Worm (Caenorhabditis elegans) whole organism, L1 larva: ENCODE measurements around the gene str-31.
A peak's percentile ranks its signal among the peaks of the same experiment; 100 is the strongest.

Source experiments
- C16A3.4 ChIP-seq: fragments of 150-350 bp; optimal IDR thresholded peaks from 2 replicates; lab custom pipeline; 2014; ENCODE audit warnings: missing biosample characterization, missing genetic modification characterization
- C34B4.2 ChIP-seq: sonication (generic microtip); optimal IDR thresholded peaks from 2 replicates; lab custom pipeline; 2017; ENCODE audit warnings: mild to moderate bottlenecking, missing genetic modification characterization, missing compliant biosample characterization
- F16B12.6 ChIP-seq: fragments of 150-350 bp; optimal IDR thresholded peaks from 2 replicates; lab custom pipeline; 2014; ENCODE audit warnings: missing biosample characterization, missing genetic modification characterization
- aha-1 ChIP-seq: fragments of 150-350 bp; optimal IDR thresholded peaks from 2 replicates; lab custom pipeline; 2014; ENCODE audit warnings: missing biosample characterization, missing genetic modification characterization
- alr-1 ChIP-seq: fragments of 200-800 bp; sonication (Bioruptor generic); optimal IDR thresholded peaks from 2 replicates; lab custom pipeline; 2018; ENCODE audit warnings: borderline replicate concordance, mild to moderate bottlenecking, missing genetic modification characterization, missing compliant biosample characterization
- aly-2 ChIP-seq: fragments of 150-350 bp; optimal IDR thresholded peaks from 2 replicates; lab custom pipeline; 2014; ENCODE audit warnings: missing biosample characterization, missing genetic modification characterization
- blmp-1 ChIP-seq: fragments of 150-350 bp; optimal IDR thresholded peaks from 2 replicates; lab custom pipeline; 2014; ENCODE audit warnings: missing biosample characterization, missing genetic modification characterization
- ceh-63 ChIP-seq: fragments of 200-800 bp; sonication (Bioruptor generic); optimal IDR thresholded peaks from 2 replicates; lab custom pipeline; 2018; ENCODE audit warnings: mild to moderate bottlenecking, missing genetic modification characterization, missing compliant biosample characterization
- ceh-8 ChIP-seq: fragments of 200-800 bp; sonication (Bioruptor generic); optimal IDR thresholded peaks from 2 replicates; lab custom pipeline; 2018; ENCODE audit warnings: mild to moderate bottlenecking, missing genetic modification characterization, moderate library complexity, missing compliant biosample characterization
- ceh-88 ChIP-seq: fragments of 200-800 bp; sonication (Bioruptor generic); IDR thresholded peaks from 2 replicates; pipeline ENCODE4 v1.3.6; 2022; ENCODE audit warnings: missing genetic modification characterization, missing compliant biosample characterization
- dpl-1 ChIP-seq, 3 experiments: fragments of 150-350 bp in 2 of 3; sonication (generic microtip) in 1 of 3; optimal IDR thresholded peaks; 2 replicates each; lab custom pipeline; 2014 to 2017; ENCODE audit warnings: missing biosample characterization in 3 of 3, missing genetic modification characterization in 3 of 3, missing genetic modification reagents in 3 of 3
- efl-1 ChIP-seq, 4 experiments: fragments of 150-350 bp; optimal IDR thresholded peaks in 3 of 4; peaks in 1 of 4; 1 replicate in 1 of 4; 2 replicates in 3 of 4; lab custom pipeline; 2014; ENCODE audit warnings: missing biosample characterization in 2 of 4, missing genetic modification characterization in 2 of 4, missing genetic modification reagents in 2 of 4
- elt-3 ChIP-seq, 6 experiments: fragments of 150-350 bp in 1 of 6; sonication (generic microtip); optimal IDR thresholded peaks; 2 replicates each; lab custom pipeline; 2017 to 2018; ENCODE audit warnings: missing biosample characterization in 6 of 6, missing genetic modification characterization in 6 of 6, inconsistent platforms in 1 of 6
- fkh-8 ChIP-seq: sonication (generic microtip); optimal IDR thresholded peaks from 2 replicates; lab custom pipeline; 2016; ENCODE audit warnings: mild to moderate bottlenecking, missing genetic modification characterization, missing compliant biosample characterization
- hlh-4 ChIP-seq: sonication (generic microtip); optimal IDR thresholded peaks from 2 replicates; lab custom pipeline; 2016; ENCODE audit warnings: mild to moderate bottlenecking, missing genetic modification characterization, missing compliant biosample characterization
- isw-1 ChIP-seq: fragments of 200-800 bp; sonication (Bioruptor generic); IDR thresholded peaks from 2 replicates; pipeline ENCODE4 v1.3.6; 2022; ENCODE audit warnings: missing genetic modification characterization, missing compliant biosample characterization
- jun-1 ChIP-seq: fragments of 150-350 bp; optimal IDR thresholded peaks from 2 replicates; lab custom pipeline; 2014; ENCODE audit warnings: missing biosample characterization, missing genetic modification reagents, missing genetic modification characterization
- lin-35 ChIP-seq, 2 experiments: fragments of 150-350 bp; optimal IDR thresholded peaks; 2 replicates each; lab custom pipeline; 2014; ENCODE audit warnings: missing biosample characterization in 2 of 2, missing genetic modification characterization in 2 of 2, missing genetic modification reagents in 2 of 2
- lir-3 ChIP-seq: sonication (generic microtip); optimal IDR thresholded peaks from 2 replicates; lab custom pipeline; 2016; ENCODE audit warnings: mild to moderate bottlenecking, missing genetic modification characterization, moderate library complexity, missing compliant biosample characterization; ENCODE audit not compliant: poor library complexity
- nhr-19 ChIP-seq: fragments of 200-800 bp; sonication (Bioruptor generic); conservative IDR thresholded peaks from 2 replicates; pipeline ENCODE4 v1.3.6; 2022; ENCODE audit warnings: missing genetic modification characterization, missing compliant biosample characterization
- nhr-20 ChIP-seq: sonication (generic microtip); optimal IDR thresholded peaks from 2 replicates; lab custom pipeline; 2016; ENCODE audit warnings: mild to moderate bottlenecking, missing genetic modification characterization, missing compliant biosample characterization
- nhr-28 ChIP-seq: fragments of 150-350 bp; optimal IDR thresholded peaks from 2 replicates; lab custom pipeline; 2014; ENCODE audit warnings: missing biosample characterization, missing genetic modification characterization
- nhr-47 ChIP-seq: sonication (generic microtip); optimal IDR thresholded peaks from 2 replicates; lab custom pipeline; 2016; ENCODE audit warnings: mild to moderate bottlenecking, missing genetic modification characterization, moderate library complexity, missing compliant biosample characterization
- nhr-71 ChIP-seq: sonication (generic microtip); optimal IDR thresholded peaks from 2 replicates; lab custom pipeline; 2016; ENCODE audit warnings: mild to moderate bottlenecking, missing genetic modification characterization, moderate library complexity, missing compliant biosample characterization
- pax-3 ChIP-seq: fragments of 200-800 bp; sonication (Bioruptor generic); optimal IDR thresholded peaks from 2 replicates; lab custom pipeline; 2018; ENCODE audit warnings: mild to moderate bottlenecking, missing genetic modification characterization, moderate library complexity, missing compliant biosample characterization
- rnt-1 ChIP-seq: sonication (generic microtip); optimal IDR thresholded peaks from 2 replicates; lab custom pipeline; 2016; ENCODE audit warnings: mild to moderate bottlenecking, missing genetic modification characterization, moderate library complexity, missing compliant biosample characterization
- snpc-4 ChIP-seq: fragments of 150-350 bp; optimal IDR thresholded peaks from 2 replicates; lab custom pipeline; 2014; ENCODE audit warnings: missing biosample characterization, missing genetic modification characterization
- sox-4 ChIP-seq: sonication (generic microtip); optimal IDR thresholded peaks from 2 replicates; lab custom pipeline; 2016; ENCODE audit warnings: missing genetic modification characterization, missing compliant biosample characterization
- sup-37 ChIP-seq: fragments of 200-800 bp; sonication (Bioruptor generic); optimal IDR thresholded peaks from 2 replicates; lab custom pipeline; 2018; ENCODE audit warnings: mild to moderate bottlenecking, missing genetic modification characterization, missing compliant biosample characterization
- tlp-1 ChIP-seq: fragments of 150-350 bp; optimal IDR thresholded peaks from 2 replicates; lab custom pipeline; 2014; ENCODE audit warnings: missing biosample characterization, missing genetic modification characterization
- unc-98 ChIP-seq: fragments of 200-800 bp; sonication (Bioruptor generic); IDR thresholded peaks from 2 replicates; pipeline ENCODE4 v1.3.6; 2022; ENCODE audit warnings: missing genetic modification characterization, missing compliant biosample characterization

The str-31 gene

DNA sequence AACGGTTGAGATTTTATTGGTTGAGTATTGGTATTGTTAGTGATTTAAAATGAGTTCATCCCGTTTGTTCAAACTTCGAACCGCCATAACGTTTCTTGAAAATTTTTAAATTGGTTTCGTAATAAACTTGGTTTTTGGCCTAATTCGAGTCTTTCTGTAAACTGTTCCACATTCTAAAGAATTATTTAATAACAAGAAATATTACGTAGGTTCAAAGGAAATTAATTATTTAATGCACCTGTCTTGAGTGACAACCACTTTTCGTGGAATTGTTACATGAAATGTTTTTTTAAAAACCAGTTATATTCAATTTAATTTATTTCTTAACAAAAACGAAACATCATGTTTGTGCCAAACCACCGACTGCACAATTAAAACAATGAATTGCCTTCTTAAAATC, 7.3 kb downstream of the str-31 start:
- TF ChIP-seq nhr-20 (tag; lab: Kevin White, UChicago) (no peak), sox-4 (no peak), aly-2 (no peak), nhr-47 (tag; lab: Kevin White, UChicago) (peak; percentile 25), nhr-71 (tag; lab: Kevin White, UChicago) (peak; percentile 40), hlh-4 (tag; lab: Kevin White, UChicago) (peak; percentile 96)

- no peak for TF ChIP-seq C16A3.4 (tag; lab: Kevin White, UChicago)
- TF ChIP-seq nhr-47 (tag; lab: Kevin White, UChicago), result no peak
- TF ChIP-seq nhr-19 (GFP tag; lab: Robert Waterston, UW), result no peak
- TF ChIP-seq F16B12.6, result no peak
Observed at ce11 chrV:7497440-7497839, 11.0 kb downstream of the str-31 start, which contains the start of gene srh-79. srh-79 (plus strand) TSS chrV:7497740.

ce11 chrV:7495189-7495588, 13.3 kb downstream of the str-31 start, which contains the start of gene srbc-11:
srbc-11 (minus strand) TSS chrV:7495289.
- no peak for TF ChIP-seq alr-1 (tag; lab: Kevin White, UChicago)
- TF ChIP-seq ceh-88 (GFP tag; lab: Robert Waterston, UW), result no peak
- no peak for TF ChIP-seq elt-3 (tag; optimal IDR thresholded peaks at IDR 0.05; lab: Kevin White, UChicago)
- TF ChIP-seq tlp-1 (tag; lab: Kevin White, UChicago), result no peak

DNA sequence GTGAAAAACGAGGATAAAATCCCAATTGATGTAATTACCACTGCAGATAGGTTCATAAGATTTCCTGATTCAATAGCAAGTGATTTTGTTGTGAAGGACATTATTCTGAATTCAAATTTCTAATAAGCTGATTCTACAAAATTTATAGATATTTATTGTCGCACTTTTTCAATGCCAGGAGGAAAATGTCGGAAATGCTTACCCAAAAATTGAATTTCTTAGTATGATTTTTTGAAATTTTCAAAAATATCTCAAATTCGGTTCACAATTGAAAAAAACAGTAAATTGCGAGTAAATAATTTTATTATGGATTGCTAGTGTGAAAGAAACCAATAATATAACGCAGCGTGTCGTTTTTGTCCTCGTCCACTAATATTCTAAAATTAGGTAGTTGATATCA, 15.5 kb downstream of the str-31 start, which contains the start of gene srbc-10:
Gene srbc-10 (minus strand): TSS at position 101 of the 400 bp plus-strand sequence.
- TF ChIP-seq efl-1 (optimal IDR thresholded peaks at IDR 0.05; lab: Kevin White, UChicago) (no peak), efl-1 (GFP tag; optimal IDR thresholded peaks at IDR 0.05 in 1 of 2; lab: Kevin White, UChicago) (peak in 1 of 2 experiments; percentile 55), dpl-1 (GFP tag; optimal IDR thresholded peaks at IDR 0.05; lab: Kevin White, UChicago) (no peak)

DNA sequence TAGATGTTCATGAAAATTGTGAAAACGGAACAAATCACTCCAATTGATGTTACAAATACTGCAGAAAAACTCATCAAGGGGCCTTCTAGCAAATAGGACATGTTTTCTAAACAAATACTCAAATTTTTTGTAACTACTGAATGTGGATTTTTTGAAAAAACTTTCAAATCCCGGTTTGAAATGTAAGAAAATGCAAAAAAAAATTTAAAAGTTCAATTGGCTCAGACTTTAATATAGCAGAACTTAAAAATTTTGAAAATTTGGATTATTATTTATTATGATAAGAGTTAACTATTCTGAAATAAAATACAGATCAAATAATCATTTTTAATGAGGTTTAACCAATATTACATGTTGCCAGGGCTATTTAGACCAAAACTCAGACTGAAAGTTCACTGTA, 18.1 kb downstream of the str-31 start, which contains the start of gene srbc-9:
Gene srbc-9 (minus strand): TSS at position 101 of the 400 bp plus-strand sequence.
- TF ChIP-seq isw-1 (GFP tag; lab: Robert Waterston, UW) (no peak), nhr-28 (tag; lab: Kevin White, UChicago) (no peak), nhr-47 (tag; lab: Kevin White, UChicago) (no peak), ceh-63 (no peak), unc-98 (GFP tag; lab: Robert Waterston, UW) (no peak), alr-1 (tag; lab: Kevin White, UChicago) (no peak), nhr-19 (GFP tag; lab: Robert Waterston, UW) (no peak), C34B4.2 (tag; lab: Kevin White, UChicago) (no peak), jun-1 (tag; lab: Kevin White, UChicago) (no peak), lir-3 (tag; lab: Kevin White, UChicago) (no peak), pax-3 (no peak), F16B12.6 (no peak), rnt-1 (tag; lab: Kevin White, UChicago) (no peak), blmp-1 (tag; lab: Kevin White, UChicago) (no peak), ceh-8 (GFP tag; lab: Kevin White, UChicago) (no peak)

DNA sequence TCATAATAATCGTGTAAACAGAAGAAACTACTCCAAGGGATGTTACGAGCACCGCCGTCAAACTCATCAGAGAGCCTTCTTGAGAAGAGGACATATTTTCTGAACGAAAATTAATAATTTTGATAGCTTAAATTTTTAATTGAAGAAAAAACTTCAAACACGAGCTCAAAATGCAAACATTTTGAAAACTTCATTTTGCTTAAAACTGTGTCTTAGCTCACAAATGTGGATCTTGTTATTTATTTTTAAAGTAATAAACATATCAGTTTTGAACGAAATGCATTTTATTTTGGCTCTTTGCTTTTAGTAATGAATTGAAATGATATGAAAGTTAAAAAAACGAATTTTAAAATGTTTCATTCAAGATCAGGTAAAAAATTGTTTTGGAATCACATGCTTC, 20.9 kb downstream of the str-31 start, which contains the start of gene srbc-7:
Gene srbc-7 (minus strand): TSS at position 101 of the 400 bp plus-strand sequence.
- TF ChIP-seq sup-37 (GFP tag; lab: Kevin White, UChicago) (no peak), lin-35 (GFP tag; optimal IDR thresholded peaks at IDR 0.05; lab: Kevin White, UChicago) (no peak), snpc-4 (no peak), aha-1 (tag; lab: Kevin White, UChicago) (no peak), fkh-8 (tag; lab: Kevin White, UChicago) (no peak)
